Fruit fly (Drosophila melanogaster) whole organism, embryonic: ENCODE data around the gene Yip1d1.

ENCODE experiments used
- CG10366 ChIP-seq: fragments of 200-800 bp; sonication (Bioruptor generic); IDR thresholded peaks from 2 replicates; pipeline ENCODE4 v1.3.6; 2022; ENCODE audit warnings: missing biosample characterization, missing genetic modification characterization
- CG11695 ChIP-seq: fragments of 200-800 bp; sonication (Bioruptor generic); IDR thresholded peaks from 3 replicates; pipeline ENCODE4 v1.3.6; 2022; ENCODE audit warnings: missing biosample characterization, missing genetic modification characterization
- CG12744 ChIP-seq: fragments of 200-800 bp; sonication (Bioruptor generic); optimal IDR thresholded peaks from 2 replicates; lab custom pipeline; 2016; ENCODE audit warnings: missing biosample characterization, missing genetic modification characterization
- CG13775 ChIP-seq: fragments of 200-800 bp; sonication (Bioruptor generic); optimal IDR thresholded peaks from 3 replicates; lab custom pipeline; 2017; ENCODE audit warnings: missing biosample characterization, mild to moderate bottlenecking, missing genetic modification characterization
- CG14014 ChIP-seq: fragments of 200-800 bp; sonication (Bioruptor generic); IDR thresholded peaks from 2 replicates; pipeline ENCODE4 v1.3.6; 2022; ENCODE audit warnings: missing biosample characterization, missing genetic modification characterization
- CG14667 ChIP-seq: fragments of 200-800 bp; sonication (Bioruptor generic); IDR thresholded peaks from 2 replicates; pipeline ENCODE4 v1.3.6; 2022; ENCODE audit warnings: missing biosample characterization, missing genetic modification characterization
- CG14965 ChIP-seq: fragments of 200-800 bp; sonication (Bioruptor generic); optimal IDR thresholded peaks from 2 replicates; lab custom pipeline; 2016; ENCODE audit warnings: missing biosample characterization, missing genetic modification characterization, borderline replicate concordance
- CG15601 ChIP-seq: fragments of 200-800 bp; sonication (Bioruptor generic); optimal IDR thresholded peaks from 3 replicates; lab custom pipeline; 2019; ENCODE audit warnings: missing biosample characterization, mild to moderate bottlenecking, missing genetic modification characterization, moderate library complexity
- CG17829 ChIP-seq: fragments of 200-800 bp; optimal IDR thresholded peaks from 2 replicates; lab custom pipeline; 2019; ENCODE audit warnings: missing biosample characterization, mild to moderate bottlenecking, missing genetic modification characterization, moderate library complexity
- CG17912 ChIP-seq: fragments of 200-800 bp; sonication (Bioruptor generic); optimal IDR thresholded peaks from 2 replicates; lab custom pipeline; 2018; ENCODE audit warnings: missing biosample characterization, mild to moderate bottlenecking, missing genetic modification characterization
- CG1792 ChIP-seq: fragments of 200-800 bp; sonication (Bioruptor generic); optimal IDR thresholded peaks from 2 replicates; lab custom pipeline; 2016; ENCODE audit warnings: missing biosample characterization, missing genetic modification characterization
- CG2129 ChIP-seq: fragments of 200-800 bp; sonication (Bioruptor generic); IDR thresholded peaks from 2 replicates; pipeline ENCODE4 v1.3.6; 2022; ENCODE audit warnings: missing biosample characterization, missing genetic modification characterization; ENCODE audit not compliant: partially characterized antibody
- CG2202 ChIP-seq: fragments of 200-800 bp; sonication (Bioruptor generic); optimal IDR thresholded peaks from 2 replicates; lab custom pipeline; 2018; ENCODE audit warnings: missing biosample characterization, mild to moderate bottlenecking, missing genetic modification characterization
- CG2875 ChIP-seq: fragments of 200-800 bp; sonication (Bioruptor generic); optimal IDR thresholded peaks from 2 replicates; lab custom pipeline; 2017; ENCODE audit warnings: missing biosample characterization, mild to moderate bottlenecking, missing genetic modification characterization, missing genetic modification reagents
- CG3163 ChIP-seq: fragments of 200-800 bp; sonication (Bioruptor generic); optimal IDR thresholded peaks from 3 replicates; lab custom pipeline; 2016; ENCODE audit warnings: missing biosample characterization, missing genetic modification characterization
- CG4854 ChIP-seq: fragments of 200-800 bp; sonication (Bioruptor generic); optimal IDR thresholded peaks from 2 replicates; lab custom pipeline; 2016; ENCODE audit warnings: missing biosample characterization, missing genetic modification characterization, inconsistent platforms
- CG8478 ChIP-seq: fragments of >200 bp; optimal IDR thresholded peaks from 2 replicates; lab custom pipeline; 2018
- CG8944 ChIP-seq: fragments of 200-800 bp; sonication (Bioruptor generic); optimal IDR thresholded peaks from 3 replicates; lab custom pipeline; 2016; ENCODE audit warnings: missing biosample characterization, missing genetic modification characterization
- CG9727 ChIP-seq: fragments of 200-800 bp; sonication (Bioruptor generic); optimal IDR thresholded peaks from 3 replicates; lab custom pipeline; 2017; ENCODE audit warnings: missing biosample characterization, mild to moderate bottlenecking, missing genetic modification characterization
- Chrac-16 ChIP-seq: fragments of 200-800 bp; sonication (Bioruptor generic); optimal IDR thresholded peaks from 3 replicates; lab custom pipeline; 2016; ENCODE audit warnings: missing biosample characterization, missing genetic modification characterization
- Ets97D ChIP-seq: fragments of 200-800 bp; sonication (Bioruptor generic); optimal IDR thresholded peaks from 3 replicates; lab custom pipeline; 2016; ENCODE audit warnings: missing biosample characterization, missing genetic modification characterization
- Fer2 ChIP-seq: fragments of 200-800 bp; sonication (Bioruptor generic); optimal IDR thresholded peaks from 2 replicates; lab custom pipeline; 2018; ENCODE audit warnings: missing biosample characterization, mild to moderate bottlenecking, missing genetic modification characterization, moderate library complexity
- HHEX ChIP-seq: fragments of 200-800 bp; sonication (Bioruptor generic); optimal IDR thresholded peaks from 3 replicates; lab custom pipeline; 2017; ENCODE audit warnings: missing biosample characterization, mild to moderate bottlenecking, missing genetic modification characterization, missing genetic modification reagents
- Hr78 ChIP-seq, 2 experiments: fragments of 200-800 bp in 1 of 2; fragments of >200 bp in 1 of 2; sonication (Bioruptor generic) in 1 of 2; optimal IDR thresholded peaks; 2 replicates each; lab custom pipeline; 2017 to 2019; ENCODE audit warnings: missing biosample characterization in 2 of 2, missing genetic modification characterization in 2 of 2, mild to moderate bottlenecking in 1 of 2, moderate library complexity in 1 of 2
- MESR4 ChIP-seq: fragments of 200-800 bp; sonication (Bioruptor generic); optimal IDR thresholded peaks from 2 replicates; lab custom pipeline; 2018; ENCODE audit warnings: missing biosample characterization, mild to moderate bottlenecking, missing genetic modification characterization, moderate library complexity
- NC2β ChIP-seq: fragments of 200-800 bp; sonication (Bioruptor generic); optimal IDR thresholded peaks from 2 replicates; lab custom pipeline; 2016; ENCODE audit warnings: missing biosample characterization, missing genetic modification characterization
- NfI ChIP-seq: fragments of 200-800 bp; sonication (Bioruptor generic); optimal IDR thresholded peaks from 3 replicates; lab custom pipeline; 2018; ENCODE audit warnings: missing biosample characterization, mild to moderate bottlenecking, missing genetic modification characterization, moderate library complexity
- Rx ChIP-seq: fragments of 200-800 bp; sonication (Bioruptor generic); IDR thresholded peaks from 2 replicates; pipeline ENCODE4 v1.3.6; 2022; ENCODE audit warnings: missing biosample characterization, missing genetic modification characterization
- Sry-β ChIP-seq: fragments of 200-800 bp; sonication (Bioruptor generic); optimal IDR thresholded peaks from 2 replicates; lab custom pipeline; 2018; ENCODE audit warnings: missing biosample characterization, mild to moderate bottlenecking, missing genetic modification characterization, moderate library complexity
- Stat92E ChIP-seq, 3 experiments: fragments of >200 bp in 2 of 3; fragments of 200-800 bp in 1 of 3; sonication (Bioruptor generic) in 1 of 3; optimal IDR thresholded peaks; 2 replicates each; lab custom pipeline; 2017 to 2019; ENCODE audit warnings: missing biosample characterization in 3 of 3, missing genetic modification characterization in 3 of 3, mild to moderate bottlenecking in 1 of 3, moderate library complexity in 1 of 3
- ase ChIP-seq: fragments of 200-800 bp; sonication (Bioruptor generic); IDR thresholded peaks from 3 replicates; pipeline ENCODE4 v1.3.6; 2022; ENCODE audit warnings: missing biosample characterization, missing genetic modification characterization
- ci ChIP-seq: fragments of 200-800 bp; sonication (Bioruptor generic); IDR thresholded peaks from 3 replicates; pipeline ENCODE4 v1.3.6; 2022; ENCODE audit warnings: missing biosample characterization, missing genetic modification characterization
- cwo ChIP-seq: fragments of 200-800 bp; sonication (Bioruptor generic); optimal IDR thresholded peaks from 3 replicates; lab custom pipeline; 2017; ENCODE audit warnings: missing biosample characterization, missing genetic modification characterization, mild to moderate bottlenecking, moderate library complexity, missing genetic modification reagents
- disco-r ChIP-seq: fragments of 200-800 bp; sonication (Bioruptor generic); optimal IDR thresholded peaks from 2 replicates; lab custom pipeline; 2016; ENCODE audit warnings: missing biosample characterization, missing genetic modification characterization
- esg ChIP-seq: fragments of 200-800 bp; sonication (Bioruptor generic); conservative IDR thresholded peaks from 2 replicates; pipeline ENCODE4 v1.3.6; 2022; ENCODE audit warnings: missing biosample characterization, missing genetic modification characterization
- ewg ChIP-seq: fragments of 200-800 bp; sonication (Bioruptor generic); optimal IDR thresholded peaks from 3 replicates; lab custom pipeline; 2017; ENCODE audit warnings: mild to moderate bottlenecking, missing biosample characterization, missing genetic modification reagents, missing genetic modification characterization
- fd102C ChIP-seq: fragments of 200-800 bp; sonication (Bioruptor generic); optimal IDR thresholded peaks from 2 replicates; lab custom pipeline; 2018; ENCODE audit warnings: missing biosample characterization, mild to moderate bottlenecking, missing genetic modification characterization, moderate library complexity
- fru ChIP-seq: fragments of >200 bp; optimal IDR thresholded peaks from 2 replicates; lab custom pipeline; 2017
- hbn ChIP-seq: fragments of 200-800 bp; sonication (Bioruptor generic); IDR thresholded peaks from 2 replicates; pipeline ENCODE4 v1.3.6; 2022; ENCODE audit warnings: missing biosample characterization, missing genetic modification characterization; ENCODE audit not compliant: partially characterized antibody
- insv ChIP-seq, 2 experiments: fragments of 200-800 bp; sonication (Bioruptor generic); optimal IDR thresholded peaks; 3 replicates each; lab custom pipeline; 2016 to 2018; ENCODE audit warnings: missing biosample characterization in 2 of 2, missing genetic modification characterization in 2 of 2
- kah ChIP-seq: fragments of 200-800 bp; sonication (Bioruptor generic); optimal IDR thresholded peaks from 2 replicates; lab custom pipeline; 2018; ENCODE audit warnings: missing biosample characterization, mild to moderate bottlenecking, missing genetic modification characterization
- lov ChIP-seq, 2 experiments: fragments of 200-800 bp in 1 of 2; fragments of >200 bp in 1 of 2; sonication (Bioruptor generic) in 1 of 2; IDR thresholded peaks in 1 of 2; optimal IDR thresholded peaks in 1 of 2; 2 replicates in 1 of 2; 3 replicates in 1 of 2; pipeline versions ENCODE4 v1.3.6 to Lab custom; 2017 to 2022; ENCODE audit warnings: missing biosample characterization in 1 of 2, missing genetic modification characterization in 1 of 2
- nerfin-1 ChIP-seq: fragments of 200-800 bp; sonication (Bioruptor generic); optimal IDR thresholded peaks from 3 replicates; lab custom pipeline; 2019; ENCODE audit warnings: missing biosample characterization, mild to moderate bottlenecking, missing genetic modification characterization, moderate library complexity
- nmo ChIP-seq: fragments of 200-800 bp; sonication (Bioruptor generic); optimal IDR thresholded peaks from 2 replicates; lab custom pipeline; 2018; ENCODE audit warnings: missing biosample characterization, mild to moderate bottlenecking, missing genetic modification characterization, moderate library complexity
- otp ChIP-seq: fragments of 200-800 bp; sonication (Bioruptor generic); IDR thresholded peaks from 3 replicates; pipeline ENCODE4, ENCODE4 v1.3.6; 2022; ENCODE audit warnings: missing biosample characterization, missing genetic modification characterization
- salm ChIP-seq: fragments of 200-800 bp; sonication (Bioruptor generic); optimal IDR thresholded peaks from 2 replicates; lab custom pipeline; 2018; ENCODE audit warnings: missing biosample characterization, mild to moderate bottlenecking, missing genetic modification characterization
- scrt ChIP-seq: fragments of 200-800 bp; sonication (Bioruptor generic); optimal IDR thresholded peaks from 2 replicates; lab custom pipeline; 2018; ENCODE audit warnings: missing biosample characterization, mild to moderate bottlenecking, missing genetic modification characterization, moderate library complexity
- trem ChIP-seq: fragments of 200-800 bp; optimal IDR thresholded peaks from 3 replicates; lab custom pipeline; 2019; ENCODE audit warnings: missing biosample characterization, mild to moderate bottlenecking, missing genetic modification characterization, moderate library complexity

Gene Yip1d1

DNA sequence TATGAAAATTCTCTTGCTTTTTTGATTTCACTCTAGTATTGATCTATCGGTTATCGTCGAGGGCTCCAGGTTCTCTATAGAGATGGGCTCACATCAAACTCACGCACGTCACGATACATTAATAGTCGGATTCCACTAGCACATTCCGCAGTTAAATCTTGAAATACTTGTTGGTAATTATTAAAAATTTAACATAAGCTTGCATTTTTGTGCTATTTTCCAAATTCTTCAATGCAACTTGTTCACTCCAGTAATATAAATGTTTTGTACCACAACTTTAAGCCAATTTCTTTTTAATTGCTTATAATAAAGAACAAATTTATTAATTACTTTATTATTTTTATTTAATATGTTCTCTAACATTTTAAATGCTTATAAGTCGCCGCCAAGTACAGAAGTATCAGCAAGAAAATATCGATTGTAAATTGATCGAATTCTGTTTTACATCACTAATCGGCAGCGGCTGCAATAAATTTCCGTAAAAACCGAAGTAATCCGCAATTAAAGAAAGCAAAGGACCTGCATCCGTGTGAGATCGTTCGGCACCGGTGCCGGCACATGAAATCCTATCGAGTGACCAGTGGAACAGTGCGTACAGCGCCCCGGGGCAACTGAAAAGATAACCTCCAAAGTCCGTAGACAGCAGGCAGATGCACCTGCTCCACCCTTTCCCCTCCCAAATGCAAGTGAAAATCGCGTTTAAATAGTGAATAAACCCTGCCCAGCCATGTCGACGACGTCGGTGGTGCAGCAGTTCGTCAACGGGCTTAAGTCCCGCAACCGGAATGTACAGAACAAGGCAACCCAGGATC, 3.8 kb upstream of the Yip1d1 start, which contains the start of the genes Vha68-1 and mTor (continued):
- TF ChIP-seq NC2β (GFP tag; lab: Kevin White, UChicago) (peak; percentile 57), CG2129 (GFP tag; lab: Robert Waterston, UW) (no peak), scrt (GFP tag; lab: Kevin White, UChicago) (no peak), CG3163 (peak; percentile 12), Hr78 (GFP tag; optimal IDR thresholded peaks at IDR 0.05; lab: Kevin White, UChicago) (no peak), Ets97D (peak; percentile 74), Sry-β (GFP tag; lab: Kevin White, UChicago) (peak; percentile 46), ci (peak; percentile 71), MESR4 (GFP tag; lab: Kevin White, UChicago) (peak; percentile 55), otp (GFP tag; lab: Robert Waterston, UW) (0 out of 3 replicates have a peak, but pooled peaks have one; percentile 7), CG17829 (tag; lab: Kevin White, UChicago) (peak; percentile 85), Rx (peak; percentile 68), CG9727 (peak; percentile 80), Chrac-16 (GFP tag; lab: Kevin White, UChicago) (peak; percentile 81), CG1792 (GFP tag; lab: Kevin White, UChicago) (no peak), trem (tag; lab: Kevin White, UChicago) (peak; percentile 68), CG11695 (GFP tag; lab: Robert Waterston, UW) (peak; percentile 68; the same call in 2 of the 3 replicates), fru (lab: Kevin White, UChicago) (no peak), ase (GFP tag; lab: Robert Waterston, UW) (peak; percentile 74), CG8944 (GFP tag; lab: Kevin White, UChicago) (peak; percentile 77), NfI (GFP tag; lab: Kevin White, UChicago) (peak; percentile 84), esg (GFP tag; lab: Robert Waterston, UW) (peak; percentile 77), Fer2 (tag; lab: Kevin White, UChicago) (peak; percentile 70), insv (GFP tag; optimal IDR thresholded peaks at IDR 0.05; lab: Kevin White, UChicago) (peak in 1 of 2 experiments; percentile 30), kah (GFP tag; lab: Kevin White, UChicago) (no peak), CG8478 (no peak), CG10366 (GFP tag; lab: Robert Waterston, UW) (peak; percentile 80), HHEX (GFP tag; lab: Kevin White, UChicago) (peak; percentile 58), fd102C (GFP tag; lab: Kevin White, UChicago) (peak; percentile 9), CG2202 (tag; lab: Kevin White, UChicago) (peak; percentile 23), CG13775 (peak; percentile 83), CG4854 (GFP tag; lab: Kevin White, UChicago) (peak; percentile 60), cwo (GFP tag; lab: Kevin White, UChicago) (no peak), CG2875 (GFP tag; lab: Kevin White, UChicago) (no peak), CG12744 (GFP tag; lab: Kevin White, UChicago) (no peak), CG15601 (tag; lab: Kevin White, UChicago) (no peak), salm (tag; lab: Kevin White, UChicago) (no peak), hbn (GFP tag; lab: Robert Waterston, UW) (peak; percentile 70), nmo (GFP tag; lab: Kevin White, UChicago) (peak; percentile 90), CG14667 (GFP tag; lab: Robert Waterston, UW) (peak; percentile 52), nerfin-1 (tag; lab: Kevin White, UChicago) (no peak), CG17912 (GFP tag; lab: Kevin White, UChicago) (no peak), CG14965 (no peak), Stat92E (GFP tag; optimal IDR thresholded peaks at IDR 0.05; lab: Kevin White, UChicago) (no peak), ewg (GFP tag; lab: Kevin White, UChicago) (no peak), CG14014 (GFP tag; lab: Robert Waterston, UW) (peak; percentile 84), disco-r (GFP tag; lab: Kevin White, UChicago) (no peak), lov (optimal IDR thresholded peaks at IDR 0.05; lab: Kevin White, UChicago) (no peak), lov (GFP tag; IDR thresholded peaks at IDR 0.05; lab: Robert Waterston, UW) (peak; percentile 38; the same call in 1 of the 3 replicates)
